Fruit fly (Drosophila melanogaster): Measurements from ENCODE around the gene Ugt36E1.

The Ugt36E1 gene

DNA sequence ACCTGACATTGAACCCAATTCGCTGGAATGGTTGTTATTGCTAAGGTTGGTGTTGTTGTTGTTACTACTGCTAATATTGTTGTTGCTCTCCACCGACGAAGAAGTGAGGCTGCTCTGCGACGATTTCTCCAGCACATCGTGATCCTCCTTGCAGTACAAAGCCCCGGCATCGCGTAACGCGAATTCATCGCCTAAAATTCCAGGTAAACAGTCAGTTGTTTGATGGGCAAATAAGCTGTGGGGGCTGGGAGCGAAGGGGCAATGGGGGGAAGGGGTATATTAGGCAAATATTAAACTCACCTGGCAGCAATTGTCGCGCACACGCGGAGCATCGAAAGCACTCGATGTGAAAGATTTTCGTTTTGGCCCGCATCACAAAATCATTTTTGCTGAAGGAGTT is 37.5 kb downstream of the Ugt36E1 start:
- TF ChIP-seq seq (GFP tag; IDR thresholded peaks at IDR 0.05), result 0 out of 2 replicates have a peak, but pooled peaks have one; percentile 8
- TF ChIP-seq Oaz (GFP tag; IDR thresholded peaks at IDR 0.05), result no peak
- peak; percentile 51; the same call in 1 of the 2 replicates for TF ChIP-seq CG11247 (GFP tag; IDR thresholded peaks at IDR 0.05)
- TF ChIP-seq CG32532 (GFP tag; IDR thresholded peaks at IDR 0.05), result peak; percentile 24; the same call in 1 of the 2 replicates
- no peak for TF ChIP-seq CG7357 (GFP tag; IDR thresholded peaks at IDR 0.05)
- no peak for TF ChIP-seq CG8944 (GFP tag; optimal IDR thresholded peaks at IDR 0.05)
- TF ChIP-seq Asciz (GFP tag; optimal IDR thresholded peaks at IDR 0.05), result no peak
- no peak for TF ChIP-seq Aef1 (GFP tag; IDR thresholded peaks at IDR 0.05)
- TF ChIP-seq HmgZ (tag; optimal IDR thresholded peaks at IDR 0.05), result no peak
- peak; percentile 63; the same call in 2 of the 3 replicates for TF ChIP-seq ci (GFP tag; IDR thresholded peaks at IDR 0.05)
- no peak for TF ChIP-seq CG31441 (GFP tag; IDR thresholded peaks at IDR 0.05)
- peak; percentile 16; the same call in 1 of the 2 replicates for TF ChIP-seq wdn (GFP tag; IDR thresholded peaks at IDR 0.05)
- TF ChIP-seq bcd (GFP tag; optimal IDR thresholded peaks at IDR 0.05), result peak; percentile 22
- peak; percentile 17 for TF ChIP-seq CG2678 (tag; optimal IDR thresholded peaks at IDR 0.05)
- TF ChIP-seq CG8290 (GFP tag; optimal IDR thresholded peaks at IDR 0.05), result no peak
- TF ChIP-seq CG8290 (tag; optimal IDR thresholded peaks at IDR 0.05), result peak in 1 of 2 experiments; percentile 70
- TF ChIP-seq CG18619 (GFP tag; optimal IDR thresholded peaks at IDR 0.05), result peak; percentile 28
- 0 out of 3 replicates have a peak, but pooled peaks have one; percentile 21 for TF ChIP-seq Optix (GFP tag; IDR thresholded peaks at IDR 0.05)
- TF ChIP-seq GATAe (GFP tag; conservative IDR thresholded peaks at IDR 0.05), result no peak
- peak; percentile 8 for TF ChIP-seq CG17359 (tag; optimal IDR thresholded peaks at IDR 0.05)
- no peak for TF ChIP-seq dmrt99B (tag; optimal IDR thresholded peaks at IDR 0.05)
- peak; percentile 37; the same call in 1 of the 2 replicates for TF ChIP-seq CG14014 (GFP tag; IDR thresholded peaks at IDR 0.05)
- no peak for TF ChIP-seq Elba2 (GFP tag; optimal IDR thresholded peaks at IDR 0.05)
- TF ChIP-seq Ets97D (GFP tag; optimal IDR thresholded peaks at IDR 0.05), result no peak
- peak; percentile 50; the same call in 1 of the 3 replicates for TF ChIP-seq CG11456 (GFP tag; IDR thresholded peaks at IDR 0.05)
- 0 out of 2 replicates have a peak, but pooled peaks have one; percentile 27 for TF ChIP-seq bowl (GFP tag; IDR thresholded peaks at IDR 0.05)
- TF ChIP-seq HHEX (GFP tag; optimal IDR thresholded peaks at IDR 0.05), result peak; percentile 2
- peak; percentile 28 for TF ChIP-seq CG1603 (tag; optimal IDR thresholded peaks at IDR 0.05)
- TF ChIP-seq bbx (GFP tag; IDR thresholded peaks at IDR 0.05; ENCODE audit: partially characterized antibody), result no peak
- TF ChIP-seq CG9797 (GFP tag; optimal IDR thresholded peaks at IDR 0.05), result no peak
- TF ChIP-seq al (GFP tag; IDR thresholded peaks at IDR 0.05), result no peak
- TF ChIP-seq hkb (optimal IDR thresholded peaks at IDR 0.05), result no peak
- TF ChIP-seq hkb (GFP tag; IDR thresholded peaks at IDR 0.05), result 0 out of 2 replicates have a peak, but pooled peaks have one; percentile 25
- TF ChIP-seq sr (GFP tag; IDR thresholded peaks at IDR 0.05), result 0 out of 3 replicates have a peak, but pooled peaks have one; percentile 14
- no peak for TF ChIP-seq crc (GFP tag; optimal IDR thresholded peaks at IDR 0.05)
- TF ChIP-seq sens (GFP tag), result peak; percentile 20
- TF ChIP-seq CG2129 (GFP tag; IDR thresholded peaks at IDR 0.05; ENCODE audit: partially characterized antibody), result no peak
- TF ChIP-seq CG31224 (GFP tag; IDR thresholded peaks at IDR 0.05), result peak; percentile 20; the same call in 1 of the 2 replicates
- TF ChIP-seq CG9932 (GFP tag; IDR thresholded peaks at IDR 0.05), result peak; percentile 42; the same call in 1 of the 2 replicates
- peak; percentile 39 for TF ChIP-seq CG12769 (tag; optimal IDR thresholded peaks at IDR 0.05)
- TF ChIP-seq schlank (tag; optimal IDR thresholded peaks at IDR 0.05), result peak; percentile 30
- TF ChIP-seq abd-A (tag; optimal IDR thresholded peaks at IDR 0.05), result no peak
- TF ChIP-seq Meics (GFP tag; optimal IDR thresholded peaks at IDR 0.05), result no peak
- peak; percentile 57 for TF ChIP-seq ATbp (GFP tag; optimal IDR thresholded peaks at IDR 0.05)
- peak; percentile 2 for TF ChIP-seq gem (tag; optimal IDR thresholded peaks at IDR 0.05)
- peak; percentile 33; the same call in 1 of the 2 replicates for TF ChIP-seq slbo (GFP tag; IDR thresholded peaks at IDR 0.05)
- no peak for TF ChIP-seq CG7372 (GFP tag; IDR thresholded peaks at IDR 0.05)
- TF ChIP-seq cg (GFP tag; optimal IDR thresholded peaks at IDR 0.05), result no peak
- TF ChIP-seq lab (GFP tag; optimal IDR thresholded peaks at IDR 0.05), result peak; percentile 47
- TF ChIP-seq Chrac-16 (GFP tag; optimal IDR thresholded peaks at IDR 0.05), result no peak
- TF ChIP-seq MESR4 (GFP tag; optimal IDR thresholded peaks at IDR 0.05), result no peak
